Fruit fly (Drosophila melanogaster) S2 (cell line): ENCODE results near the gene Tmhs.

Experiments used
- CG8478 ChIP-seq: fragments of >200 bp; optimal IDR thresholded peaks from 2 replicates; lab custom pipeline; 2018
- CTCF ChIP-seq, 2 experiments: fragments of >200 bp; optimal IDR thresholded peaks; 2 replicates each; lab custom pipeline; 2018

DNA sequence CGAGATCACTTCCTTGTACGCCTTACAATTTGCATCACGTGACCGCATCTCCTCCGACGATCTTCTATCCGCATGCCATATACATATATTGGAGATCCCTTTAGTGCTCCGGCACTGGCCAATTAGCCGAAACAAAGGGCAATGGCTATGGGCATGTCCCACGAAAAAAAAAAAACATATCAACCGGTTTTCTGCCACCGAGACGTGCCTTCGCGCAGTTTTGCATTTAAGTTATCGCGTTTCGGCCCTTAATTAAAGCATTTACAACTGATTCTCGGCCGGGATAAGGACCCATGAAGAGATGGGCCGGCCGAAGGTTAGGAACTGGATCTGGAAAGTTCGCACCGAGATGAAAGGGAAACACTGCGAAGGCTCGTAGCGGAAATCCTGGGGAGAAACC, 14.2 kb downstream of the Tmhs start:
- TF ChIP-seq CG8478 (no peak), CTCF (optimal IDR thresholded peaks at IDR 0.05; lab: Kevin White, UChicago) (no peak)
